Fruit fly (Drosophila melanogaster): Measurements from ENCODE around the gene CG43115.

The CG43115 gene

dm6 chrX:6109872-6110271 lies 43.7 kb upstream of the CG43115 start (continued):
- TF ChIP-seq Elba2 (GFP tag; optimal IDR thresholded peaks at IDR 0.05) (no peak), Lpt (GFP tag; optimal IDR thresholded peaks at IDR 0.05) (no peak), pros (GFP tag; optimal IDR thresholded peaks at IDR 0.05) (no peak), so (GFP tag; IDR thresholded peaks at IDR 0.05) (no peak), Hmx (GFP tag; optimal IDR thresholded peaks at IDR 0.05) (no peak), BtbVII (GFP tag; optimal IDR thresholded peaks at IDR 0.05) (no peak), dpn (GFP tag; optimal IDR thresholded peaks at IDR 0.05) (peak; percentile 22 to 43), E2f1 (GFP tag; IDR thresholded peaks at IDR 0.05) (peak; percentile 37; the same call in 1 of the 2 replicates), sisA (GFP tag; IDR thresholded peaks at IDR 0.05) (no peak), CG13894 (tag; optimal IDR thresholded peaks at IDR 0.05) (no peak), CG17361 (GFP tag; IDR thresholded peaks at IDR 0.05) (no peak), HHEX (GFP tag; optimal IDR thresholded peaks at IDR 0.05) (peak; percentile 19), H15 (GFP tag; IDR thresholded peaks at IDR 0.05) (peak; percentile 70; the same call in 2 of the 3 replicates), otp (GFP tag; IDR thresholded peaks at IDR 0.05) (0 out of 3 replicates have a peak, but pooled peaks have one; percentile 47), CG12299 (tag; optimal IDR thresholded peaks at IDR 0.05) (no peak), gcm (GFP tag; optimal IDR thresholded peaks at IDR 0.05) (no peak), cg (GFP tag; optimal IDR thresholded peaks at IDR 0.05) (no peak), Atf6 (GFP tag; IDR thresholded peaks at IDR 0.05) (no peak), Nf-YB (GFP tag; optimal IDR thresholded peaks at IDR 0.05) (no peak), Mad (GFP tag; optimal IDR thresholded peaks at IDR 0.05) (peak; percentile 27), Neu2 (GFP tag; optimal IDR thresholded peaks at IDR 0.05; ENCODE audit: borderline replicate concordance) (no peak), Nf-YC (tag; optimal IDR thresholded peaks at IDR 0.05) (no peak), CG10147 (GFP tag; optimal IDR thresholded peaks at IDR 0.05) (no peak), Abd-B (GFP tag; optimal IDR thresholded peaks at IDR 0.05) (no peak), ci (GFP tag; IDR thresholded peaks at IDR 0.05) (peak; percentile 80), Spps (tag; optimal IDR thresholded peaks at IDR 0.05) (no peak), CG3838 (GFP tag; optimal IDR thresholded peaks at IDR 0.05) (no peak), CG7963 (GFP tag; IDR thresholded peaks at IDR 0.05; ENCODE audit: partially characterized antibody) (no peak), CG15073 (GFP tag; optimal IDR thresholded peaks at IDR 0.05) (no peak), Hr39 (optimal IDR thresholded peaks at IDR 0.05) (no peak), mirr (GFP tag; optimal IDR thresholded peaks at IDR 0.05) (no peak), CG2875 (GFP tag; optimal IDR thresholded peaks at IDR 0.05) (no peak), CG31388 (GFP tag; optimal IDR thresholded peaks at IDR 0.05) (no peak), CG2678 (tag; optimal IDR thresholded peaks at IDR 0.05) (no peak), CG11085 (GFP tag; IDR thresholded peaks at IDR 0.05) (peak; percentile 67), CG6765 (GFP tag; optimal IDR thresholded peaks at IDR 0.05) (no peak), pnt (GFP tag; optimal IDR thresholded peaks at IDR 0.05) (peak; percentile 4), CG12942 (GFP tag; optimal IDR thresholded peaks at IDR 0.05) (no peak), sqz (GFP tag; optimal IDR thresholded peaks at IDR 0.05) (no peak), B-H2 (GFP tag; optimal IDR thresholded peaks at IDR 0.05) (no peak), CG12391 (tag; optimal IDR thresholded peaks at IDR 0.05) (no peak), CG18764 (GFP tag; optimal IDR thresholded peaks at IDR 0.05) (no peak), Bdp1 (GFP tag; optimal IDR thresholded peaks at IDR 0.05) (no peak), E2f2 (GFP tag; IDR thresholded peaks at IDR 0.05) (no peak), lab (GFP tag; optimal IDR thresholded peaks at IDR 0.05) (peak; percentile 40), Ada2b (GFP tag; IDR thresholded peaks at IDR 0.05) (peak; percentile 31; the same call in 1 of the 2 replicates), ems (GFP tag; optimal IDR thresholded peaks at IDR 0.05) (no peak), Ets65A (GFP tag) (peak; percentile 97), CG1792 (GFP tag; optimal IDR thresholded peaks at IDR 0.05) (no peak), phol (tag; optimal IDR thresholded peaks at IDR 0.05) (peak; percentile 46), bowl (GFP tag; IDR thresholded peaks at IDR 0.05) (0 out of 2 replicates have a peak, but pooled peaks have one; percentile 44), CG7556 (GFP tag; optimal IDR thresholded peaks at IDR 0.05) (no peak)

Measured in whole organism, embryonic.